Fruit fly (Drosophila melanogaster): ENCODE data around the gene Elp4.

Gene Elp4

DNA sequence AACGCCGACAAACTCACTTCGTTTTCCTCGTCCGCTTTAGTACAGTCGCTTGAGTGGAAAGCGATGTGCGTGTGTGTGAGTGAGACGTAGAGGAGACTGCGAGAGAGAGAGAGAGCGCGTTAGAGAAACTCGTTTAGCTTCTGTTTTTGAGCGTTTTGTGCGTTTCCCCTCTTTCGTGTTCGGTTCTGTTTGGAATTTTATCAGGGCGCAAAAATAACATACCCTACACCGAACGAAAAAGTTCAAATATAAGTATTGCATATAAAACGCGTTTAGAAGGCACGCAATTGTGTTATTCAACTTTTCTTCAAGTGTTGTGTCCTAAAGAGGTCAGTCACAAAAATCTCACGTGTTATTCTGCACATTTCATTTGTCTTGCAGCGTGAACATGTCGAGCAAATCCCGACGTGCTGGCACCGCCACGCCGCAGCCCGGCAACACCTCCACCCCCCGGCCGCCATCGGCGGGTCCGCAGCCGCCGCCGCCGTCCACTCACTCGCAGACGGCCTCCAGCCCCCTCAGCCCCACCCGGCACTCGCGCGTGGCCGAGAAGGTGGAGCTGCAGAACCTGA is 19.1 kb downstream of the Elp4 start:
- TF ChIP-seq dmrt93B (GFP tag; optimal IDR thresholded peaks at IDR 0.05): no peak
- peak; percentile 43 for TF ChIP-seq Hr83 (GFP tag; optimal IDR thresholded peaks at IDR 0.05; ENCODE audit: poor library complexity, severe bottlenecking)
- TF ChIP-seq Dif (GFP tag; optimal IDR thresholded peaks at IDR 0.05; ENCODE audit: partially characterized antibody): peak; percentile 81
- no peak for TF ChIP-seq woc (GFP tag; optimal IDR thresholded peaks at IDR 0.05)
- TF ChIP-seq psq (GFP tag; optimal IDR thresholded peaks at IDR 0.05): peak; percentile 77
- TF ChIP-seq Sp1 (GFP tag; optimal IDR thresholded peaks at IDR 0.05): peak; percentile 19
- no peak for TF ChIP-seq CrebA (GFP tag; optimal IDR thresholded peaks at IDR 0.05; ENCODE audit: borderline replicate concordance)
- TF ChIP-seq br (GFP tag; optimal IDR thresholded peaks at IDR 0.05): peak; percentile 7
- no peak for TF ChIP-seq jim (GFP tag; optimal IDR thresholded peaks at IDR 0.05)
- TF ChIP-seq dsf (GFP tag; optimal IDR thresholded peaks at IDR 0.05; ENCODE audit: borderline replicate concordance): no peak
- TF ChIP-seq sv (GFP tag; optimal IDR thresholded peaks at IDR 0.05): no peak
- TF ChIP-seq Vsx2 (GFP tag; optimal IDR thresholded peaks at IDR 0.05; ENCODE audit: partially characterized antibody): no peak
- no peak for TF ChIP-seq tai (GFP tag; optimal IDR thresholded peaks at IDR 0.05)
- peak; percentile 4 for TF ChIP-seq Myc (optimal IDR thresholded peaks at IDR 0.05)
- TF ChIP-seq Dfd (GFP tag; optimal IDR thresholded peaks at IDR 0.05): peak; percentile 98
- TF ChIP-seq GATAd (GFP tag; optimal IDR thresholded peaks at IDR 0.05): no peak
- no peak for TF ChIP-seq CG9705 (GFP tag; optimal IDR thresholded peaks at IDR 0.05)
- peak; percentile 37 for TF ChIP-seq HLH106 (tag; optimal IDR thresholded peaks at IDR 0.05)
- peak; percentile 56 for TF ChIP-seq h (GFP tag; optimal IDR thresholded peaks at IDR 0.05)
- TF ChIP-seq Jra (GFP tag; optimal IDR thresholded peaks at IDR 0.05): no peak
- TF ChIP-seq OdsH (GFP tag; optimal IDR thresholded peaks at IDR 0.05): peak; percentile 45
- no peak for TF ChIP-seq Rel (GFP tag; optimal IDR thresholded peaks at IDR 0.05)
- peak; percentile 3 for TF ChIP-seq Rel (tag; optimal IDR thresholded peaks at IDR 0.05)
- TF ChIP-seq usp (GFP tag; optimal IDR thresholded peaks at IDR 0.05): no peak
- TF ChIP-seq rgr (GFP tag; optimal IDR thresholded peaks at IDR 0.05): peak; percentile 57
- peak; percentile 40 for TF ChIP-seq ey (GFP tag; optimal IDR thresholded peaks at IDR 0.05)
- TF ChIP-seq pan (optimal IDR thresholded peaks at IDR 0.05): no peak
- TF ChIP-seq foxo (GFP tag; optimal IDR thresholded peaks at IDR 0.05): peak; percentile 14 to 68
- peak in 1 of 2 experiments; percentile 0 for TF ChIP-seq dl (GFP tag; optimal IDR thresholded peaks at IDR 0.05; ENCODE audit: insufficient read depth in 1 of 2, partially characterized antibody in 2 of 2)

dm6 chr2L:5546207-5546517 is 22.2 kb downstream of the Elp4 start:
- TF ChIP-seq foxo (GFP tag; optimal IDR thresholded peaks at IDR 0.05): no peak
- TF ChIP-seq Rel (GFP tag; optimal IDR thresholded peaks at IDR 0.05): no peak
- TF ChIP-seq Rel (tag; optimal IDR thresholded peaks at IDR 0.05): peak; percentile 41

- peak; percentile 20 for TF ChIP-seq OdsH (GFP tag; optimal IDR thresholded peaks at IDR 0.05)
- peak in 1 of 2 experiments; percentile 70 for TF ChIP-seq foxo (GFP tag; optimal IDR thresholded peaks at IDR 0.05)
- TF ChIP-seq Sp1 (GFP tag; optimal IDR thresholded peaks at IDR 0.05): no peak
- no peak for TF ChIP-seq tai (GFP tag; optimal IDR thresholded peaks at IDR 0.05)
- TF ChIP-seq Hnf4 (GFP tag; optimal IDR thresholded peaks at IDR 0.05): peak; percentile 14
- peak; percentile 72 for TF ChIP-seq h (GFP tag; optimal IDR thresholded peaks at IDR 0.05)
- TF ChIP-seq dmrt93B (GFP tag; optimal IDR thresholded peaks at IDR 0.05): peak; percentile 61
- no peak for TF ChIP-seq CrebA (GFP tag; optimal IDR thresholded peaks at IDR 0.05; ENCODE audit: borderline replicate concordance)
- TF ChIP-seq Vsx2 (GFP tag; optimal IDR thresholded peaks at IDR 0.05; ENCODE audit: partially characterized antibody): peak; percentile 56
- no peak for TF ChIP-seq Dif (GFP tag; optimal IDR thresholded peaks at IDR 0.05; ENCODE audit: partially characterized antibody)
- TF ChIP-seq Hr83 (GFP tag; optimal IDR thresholded peaks at IDR 0.05; ENCODE audit: poor library complexity, severe bottlenecking): no peak
- peak; percentile 3 for TF ChIP-seq CG9705 (GFP tag; optimal IDR thresholded peaks at IDR 0.05)
- peak; percentile 78 for TF ChIP-seq sv (GFP tag; optimal IDR thresholded peaks at IDR 0.05)
- TF ChIP-seq usp (GFP tag; optimal IDR thresholded peaks at IDR 0.05): no peak
- peak; percentile 12 for TF ChIP-seq sage (GFP tag; optimal IDR thresholded peaks at IDR 0.05)
- TF ChIP-seq Abd-B (GFP tag; optimal IDR thresholded peaks at IDR 0.05): no peak
- no peak for TF ChIP-seq dsf (GFP tag; optimal IDR thresholded peaks at IDR 0.05; ENCODE audit: borderline replicate concordance)
- peak; percentile 90 for TF ChIP-seq psq (GFP tag; optimal IDR thresholded peaks at IDR 0.05)
- TF ChIP-seq fru (GFP tag; optimal IDR thresholded peaks at IDR 0.05): peak; percentile 48
- peak; percentile 28 for TF ChIP-seq ey (GFP tag; optimal IDR thresholded peaks at IDR 0.05)
- peak; percentile 26 for TF ChIP-seq br (GFP tag; optimal IDR thresholded peaks at IDR 0.05)
- no peak for TF ChIP-seq Jra (GFP tag; optimal IDR thresholded peaks at IDR 0.05)
- TF ChIP-seq N (GFP tag; optimal IDR thresholded peaks at IDR 0.05): no peak
- peak; percentile 76 for TF ChIP-seq HLH106 (tag; optimal IDR thresholded peaks at IDR 0.05)
- TF ChIP-seq jim (GFP tag; optimal IDR thresholded peaks at IDR 0.05): no peak
- TF ChIP-seq Hr78 (GFP tag; optimal IDR thresholded peaks at IDR 0.05): no peak
- no peak for TF ChIP-seq GATAd (GFP tag; optimal IDR thresholded peaks at IDR 0.05)
- TF ChIP-seq woc (GFP tag; optimal IDR thresholded peaks at IDR 0.05): peak; percentile 71
- no peak for TF ChIP-seq Myc (optimal IDR thresholded peaks at IDR 0.05)
- TF ChIP-seq brk (GFP tag; optimal IDR thresholded peaks at IDR 0.05): peak; percentile 61
- TF ChIP-seq rgr (GFP tag; optimal IDR thresholded peaks at IDR 0.05): peak; percentile 31
- TF ChIP-seq pan (optimal IDR thresholded peaks at IDR 0.05): no peak
- no peak for TF ChIP-seq lola (GFP tag; optimal IDR thresholded peaks at IDR 0.05)
- TF ChIP-seq dl (GFP tag; optimal IDR thresholded peaks at IDR 0.05; ENCODE audit: insufficient read depth in 1 of 2, partially characterized antibody in 2 of 2): peak in 1 of 2 experiments; percentile 18
- TF ChIP-seq CG32264 (GFP tag; optimal IDR thresholded peaks at IDR 0.05): no peak
Observed at dm6 chr2L:5546518-5547287, 22.8 kb downstream of the Elp4 start, which contains the start of gene Oscillin. TSS of gene Oscillin (plus strand) at chr2L:5547086.
